Worm (Caenorhabditis elegans) whole organism, mixed stage, embryonic: ENCODE data around the gene F15D4.2.
A peak's percentile ranks its signal among the peaks of the same experiment; 100 is the strongest.

Experiments used
- M03D4.4 ChIP-seq: sonication (generic microtip); optimal IDR thresholded peaks from 2 replicates; lab custom pipeline; 2017; ENCODE audit warnings: mild to moderate bottlenecking, missing genetic modification characterization, missing compliant biosample characterization
- bed-3 ChIP-seq: fragments of 200-800 bp; sonication (Bioruptor generic); optimal IDR thresholded peaks from 3 replicates; lab custom pipeline; 2018; ENCODE audit warnings: mild to moderate bottlenecking, missing genetic modification characterization, moderate library complexity, missing compliant biosample characterization
- blmp-1 ChIP-seq: fragments of 150-350 bp; optimal IDR thresholded peaks from 2 replicates; lab custom pipeline; 2014; ENCODE audit warnings: missing biosample characterization, missing genetic modification characterization
- ceh-39 ChIP-seq: fragments of 150-350 bp; optimal IDR thresholded peaks from 2 replicates; lab custom pipeline; 2014; ENCODE audit warnings: missing biosample characterization, missing genetic modification characterization
- ceh-43 ChIP-seq: fragments of 200-800 bp; sonication (Bioruptor generic); optimal IDR thresholded peaks from 2 replicates; lab custom pipeline; 2018; ENCODE audit warnings: mild to moderate bottlenecking, missing genetic modification characterization, moderate library complexity, missing compliant biosample characterization
- ceh-83 ChIP-seq: fragments of 200-800 bp; sonication (Bioruptor generic); optimal IDR thresholded peaks from 2 replicates; lab custom pipeline; 2018; ENCODE audit warnings: mild to moderate bottlenecking, missing genetic modification characterization, missing compliant biosample characterization
- ces-1 ChIP-seq: fragments of 150-350 bp; optimal IDR thresholded peaks from 2 replicates; lab custom pipeline; 2014; ENCODE audit warnings: missing biosample characterization, missing genetic modification reagents, missing genetic modification characterization
- cnd-1 ChIP-seq: fragments of 200-800 bp; sonication (Bioruptor generic); optimal IDR thresholded peaks from 2 replicates; lab custom pipeline; 2018; ENCODE audit warnings: mild to moderate bottlenecking, missing genetic modification characterization, missing compliant biosample characterization
- drap-1 ChIP-seq: fragments of 200-800 bp; sonication (Bioruptor generic); optimal IDR thresholded peaks from 3 replicates; lab custom pipeline; 2018; ENCODE audit warnings: mild to moderate bottlenecking, missing genetic modification characterization, missing compliant biosample characterization
- elt-1 ChIP-seq: sonication (generic microtip); optimal IDR thresholded peaks from 2 replicates; lab custom pipeline; 2017; ENCODE audit warnings: missing genetic modification characterization, mild to moderate bottlenecking, missing compliant biosample characterization, antibody characterized with exemption, moderate library complexity, borderline replicate concordance; ENCODE audit not compliant: insufficient read depth
- elt-3 ChIP-seq: fragments of 150-350 bp; optimal IDR thresholded peaks from 2 replicates; lab custom pipeline; 2014; ENCODE audit warnings: missing biosample characterization, missing genetic modification characterization
- flh-1 ChIP-seq: fragments of 200-800 bp; sonication (Bioruptor generic); optimal IDR thresholded peaks from 2 replicates; lab custom pipeline; 2018; ENCODE audit warnings: mild to moderate bottlenecking, missing genetic modification characterization, moderate library complexity, missing compliant biosample characterization
- ham-2 ChIP-seq: fragments of 200-800 bp; sonication (Bioruptor generic); optimal IDR thresholded peaks from 2 replicates; lab custom pipeline; 2018; ENCODE audit warnings: mild to moderate bottlenecking, missing genetic modification characterization, missing compliant biosample characterization
- hlh-1 ChIP-seq: fragments of 150-350 bp; optimal IDR thresholded peaks from 2 replicates; lab custom pipeline; 2014; ENCODE audit warnings: missing biosample characterization, missing genetic modification reagents, missing genetic modification characterization
- lin-13 ChIP-seq: fragments of 150-350 bp; optimal IDR thresholded peaks from 2 replicates; lab custom pipeline; 2014; ENCODE audit warnings: missing biosample characterization, missing genetic modification characterization
- lin-32 ChIP-seq: fragments of 200-800 bp; sonication (Bioruptor generic); optimal IDR thresholded peaks from 2 replicates; lab custom pipeline; 2018; ENCODE audit warnings: mild to moderate bottlenecking, missing genetic modification characterization, missing compliant biosample characterization
- lsy-2 ChIP-seq: fragments of 150-350 bp; optimal IDR thresholded peaks from 2 replicates; lab custom pipeline; 2014; ENCODE audit warnings: missing biosample characterization, missing genetic modification characterization
- mab-5 ChIP-seq: fragments of 150-350 bp; optimal IDR thresholded peaks from 2 replicates; lab custom pipeline; 2014; ENCODE audit warnings: missing biosample characterization, missing genetic modification characterization
- mep-1 ChIP-seq: fragments of 150-350 bp; optimal IDR thresholded peaks from 2 replicates; lab custom pipeline; 2017; ENCODE audit warnings: missing biosample characterization, missing genetic modification reagents, missing genetic modification characterization, inconsistent platforms
- mls-2 ChIP-seq: sonication (generic microtip); optimal IDR thresholded peaks from 2 replicates; lab custom pipeline; 2016; ENCODE audit warnings: mild to moderate bottlenecking, missing genetic modification characterization, moderate library complexity, missing compliant biosample characterization
- nhr-12 ChIP-seq: fragments of 150-350 bp; optimal IDR thresholded peaks from 2 replicates; lab custom pipeline; 2014; ENCODE audit warnings: missing biosample characterization, missing genetic modification characterization
- nhr-2 ChIP-seq: fragments of 150-350 bp; optimal IDR thresholded peaks from 2 replicates; lab custom pipeline; 2014; ENCODE audit warnings: missing biosample characterization, missing genetic modification characterization
- nhr-237 ChIP-seq: fragments of 150-350 bp; optimal IDR thresholded peaks from 2 replicates; lab custom pipeline; 2014; ENCODE audit warnings: missing biosample characterization, missing genetic modification characterization
- nhr-28 ChIP-seq: fragments of 150-350 bp; optimal IDR thresholded peaks from 2 replicates; lab custom pipeline; 2014; ENCODE audit warnings: missing biosample characterization, missing genetic modification characterization
- nhr-76 ChIP-seq: sonication (generic microtip); optimal IDR thresholded peaks from 2 replicates; lab custom pipeline; 2017; ENCODE audit warnings: missing biosample characterization, missing genetic modification characterization
- pha-4 ChIP-seq: fragments of 150-350 bp; optimal IDR thresholded peaks from 2 replicates; lab custom pipeline; 2018; ENCODE audit warnings: missing biosample characterization, missing genetic modification reagents, missing genetic modification characterization
- sem-2 ChIP-seq: fragments of 200-800 bp; sonication (Bioruptor generic); optimal IDR thresholded peaks from 2 replicates; lab custom pipeline; 2018; ENCODE audit warnings: mild to moderate bottlenecking, missing genetic modification characterization, missing compliant biosample characterization
- snpc-4 ChIP-seq: fragments of 150-350 bp; optimal IDR thresholded peaks from 2 replicates; lab custom pipeline; 2014; ENCODE audit warnings: missing biosample characterization, missing genetic modification characterization
- sptf-1 ChIP-seq: sonication (generic microtip); optimal IDR thresholded peaks from 2 replicates; lab custom pipeline; 2017; ENCODE audit warnings: mild to moderate bottlenecking, missing genetic modification characterization, moderate library complexity, missing compliant biosample characterization
- tbx-8 ChIP-seq: fragments of 200-800 bp; sonication (Bioruptor generic); optimal IDR thresholded peaks from 2 replicates; lab custom pipeline; 2018; ENCODE audit warnings: mild to moderate bottlenecking, missing genetic modification characterization, moderate library complexity, missing compliant biosample characterization
- unc-120 ChIP-seq: sonication (generic microtip); optimal IDR thresholded peaks from 2 replicates; lab custom pipeline; 2017; ENCODE audit warnings: missing genetic modification characterization, missing compliant biosample characterization; ENCODE audit not compliant: poor library complexity, severe bottlenecking
- unc-39 ChIP-seq: fragments of 150-350 bp; optimal IDR thresholded peaks from 2 replicates; lab custom pipeline; 2014; ENCODE audit warnings: missing biosample characterization, missing genetic modification characterization
- unc-62 ChIP-seq: fragments of 150-350 bp; optimal IDR thresholded peaks from 2 replicates; lab custom pipeline; 2014; ENCODE audit warnings: missing biosample characterization, missing genetic modification reagents, missing genetic modification characterization
- zip-8 ChIP-seq: fragments of 150-350 bp; optimal IDR thresholded peaks from 2 replicates; lab custom pipeline; 2014; ENCODE audit warnings: missing biosample characterization, missing genetic modification characterization
- ztf-11 ChIP-seq: fragments of 150-350 bp; optimal IDR thresholded peaks from 2 replicates; lab custom pipeline; 2014; ENCODE audit warnings: missing biosample characterization, missing genetic modification characterization

F15D4.2 gene

ce11 chrII:13184129-13184528 lies 31.8 kb upstream of the F15D4.2 start, which contains the start of gene W09H1.3:
Gene W09H1.3, plus strand, starts transcription at chrII:13184429.
- TF ChIP-seq snpc-4 (tag; lab: Kevin White, UChicago) (no peak), ceh-83 (GFP tag; lab: Kevin White, UChicago) (no peak), unc-62 (GFP tag; lab: Kevin White, UChicago) (no peak), nhr-237 (tag; lab: Kevin White, UChicago) (no peak), nhr-12 (no peak), pha-4 (tag; lab: Kevin White, UChicago) (no peak), mls-2 (no peak), drap-1 (GFP tag; lab: Kevin White, UChicago) (no peak), lsy-2 (tag; lab: Kevin White, UChicago) (no peak), sem-2 (GFP tag; lab: Kevin White, UChicago) (no peak), ceh-43 (GFP tag; lab: Kevin White, UChicago) (no peak), ceh-39 (tag; lab: Kevin White, UChicago) (no peak), elt-3 (tag; lab: Kevin White, UChicago) (no peak), ham-2 (GFP tag; lab: Kevin White, UChicago) (no peak), zip-8 (tag; lab: Kevin White, UChicago) (no peak), nhr-2 (tag; lab: Kevin White, UChicago) (no peak), bed-3 (GFP tag; lab: Kevin White, UChicago) (no peak), blmp-1 (no peak)

- peak; percentile 37 for TF ChIP-seq ces-1 (GFP tag; lab: Kevin White, UChicago)
- TF ChIP-seq ztf-11 (tag; lab: Kevin White, UChicago), result no peak
- TF ChIP-seq drap-1 (GFP tag; lab: Kevin White, UChicago), result no peak
- TF ChIP-seq elt-3 (tag; lab: Kevin White, UChicago), result no peak
- no peak for TF ChIP-seq hlh-1 (tag; lab: Kevin White, UChicago)
- TF ChIP-seq, all 35 proteins: peak for 1
Observed at ce11 chrII:13187188-13187587, 28.7 kb upstream of the F15D4.2 start, which contains the start of gene mecr-1. Gene mecr-1, minus strand, starts transcription at chrII:13187314.

- TF ChIP-seq lin-13 (tag; lab: Kevin White, UChicago), result no peak
- TF ChIP-seq ham-2 (GFP tag; lab: Kevin White, UChicago), result no peak
- no peak for TF ChIP-seq elt-1 (tag; lab: Kevin White, UChicago)
- TF ChIP-seq drap-1 (GFP tag; lab: Kevin White, UChicago), result no peak
- TF ChIP-seq nhr-2 (tag; lab: Kevin White, UChicago), result no peak
- TF ChIP-seq mab-5 (tag; lab: Kevin White, UChicago), result no peak
- TF ChIP-seq bed-3 (GFP tag; lab: Kevin White, UChicago), result no peak
- no peak for TF ChIP-seq sptf-1 (tag; lab: Kevin White, UChicago)
- no peak for TF ChIP-seq M03D4.4
- TF ChIP-seq nhr-28 (tag; lab: Kevin White, UChicago), result no peak
- TF ChIP-seq lin-32 (GFP tag; lab: Kevin White, UChicago), result no peak
- no peak for TF ChIP-seq ztf-11 (tag; lab: Kevin White, UChicago)
- TF ChIP-seq ces-1 (GFP tag; lab: Kevin White, UChicago), result no peak
- no peak for TF ChIP-seq ceh-39 (tag; lab: Kevin White, UChicago)
- TF ChIP-seq mls-2, result no peak
- TF ChIP-seq blmp-1, result no peak
- no peak for TF ChIP-seq lsy-2 (tag; lab: Kevin White, UChicago)
- no peak for TF ChIP-seq hlh-1 (tag; lab: Kevin White, UChicago)
Observed at ce11 chrII:13188084-13188483, 27.8 kb upstream of the F15D4.2 start.

- TF ChIP-seq lin-32 (GFP tag; lab: Kevin White, UChicago) (no peak), unc-62 (GFP tag; lab: Kevin White, UChicago) (peak; percentile 93), snpc-4 (tag; lab: Kevin White, UChicago) (no peak), ztf-11 (tag; lab: Kevin White, UChicago) (no peak), M03D4.4 (peak; percentile 31), blmp-1 (no peak), nhr-76 (tag; lab: Kevin White, UChicago) (no peak), nhr-2 (tag; lab: Kevin White, UChicago) (no peak), lin-13 (tag; lab: Kevin White, UChicago) (no peak), sem-2 (GFP tag; lab: Kevin White, UChicago) (no peak), cnd-1 (tag; lab: Kevin White, UChicago) (no peak), elt-3 (tag; lab: Kevin White, UChicago) (no peak), drap-1 (GFP tag; lab: Kevin White, UChicago) (no peak), nhr-237 (tag; lab: Kevin White, UChicago) (no peak), sptf-1 (tag; lab: Kevin White, UChicago) (no peak), hlh-1 (tag; lab: Kevin White, UChicago) (no peak), nhr-12 (no peak), zip-8 (tag; lab: Kevin White, UChicago) (no peak), mep-1 (tag; lab: Kevin White, UChicago) (no peak), unc-120 (tag; lab: Kevin White, UChicago) (peak; percentile 57), unc-39 (no peak), pha-4 (tag; lab: Kevin White, UChicago) (no peak), mls-2 (no peak), ham-2 (GFP tag; lab: Kevin White, UChicago) (peak; percentile 81), ceh-39 (tag; lab: Kevin White, UChicago) (no peak), nhr-28 (tag; lab: Kevin White, UChicago) (no peak), flh-1 (GFP tag; lab: Kevin White, UChicago) (no peak), tbx-8 (no peak), ces-1 (GFP tag; lab: Kevin White, UChicago) (no peak), bed-3 (GFP tag; lab: Kevin White, UChicago) (no peak), elt-1 (tag; lab: Kevin White, UChicago) (no peak), lsy-2 (tag; lab: Kevin White, UChicago) (no peak), mab-5 (tag; lab: Kevin White, UChicago) (no peak)
Observed at ce11 chrII:13189363-13189762, 26.5 kb upstream of the F15D4.2 start.
